Worm (Caenorhabditis elegans) whole organism, young adult: ENCODE measurements around the gene age-1.

Source experiments
- B0336.3 ChIP-seq: fragments of 200-800 bp; sonication (Bioruptor generic); IDR thresholded peaks from 2 replicates; pipeline ENCODE4 v1.3.6; 2022; ENCODE audit warnings: missing genetic modification characterization, missing compliant biosample characterization
- F37B4.10 ChIP-seq: fragments of 200-800 bp; sonication (Bioruptor generic); IDR thresholded peaks from 2 replicates; pipeline ENCODE4 v1.3.6; 2022; ENCODE audit warnings: missing genetic modification characterization, missing compliant biosample characterization
- F57C9.4 ChIP-seq: sonication (generic microtip); optimal IDR thresholded peaks from 2 replicates; lab custom pipeline; 2017; ENCODE audit warnings: mild to moderate bottlenecking, missing genetic modification characterization, missing compliant biosample characterization
- T07F8.4 ChIP-seq: sonication (generic microtip); optimal IDR thresholded peaks from 2 replicates; lab custom pipeline; 2016; ENCODE audit warnings: mild to moderate bottlenecking, missing genetic modification characterization, moderate library complexity, missing compliant biosample characterization
- T26A5.8 ChIP-seq: sonication (generic microtip); optimal IDR thresholded peaks from 2 replicates; lab custom pipeline; 2016; ENCODE audit warnings: missing genetic modification characterization, missing compliant biosample characterization
- Y53G8AR.9 ChIP-seq: fragments of 200-800 bp; sonication (Bioruptor generic); conservative IDR thresholded peaks from 2 replicates; pipeline ENCODE4 v1.3.6; 2022; ENCODE audit warnings: missing genetic modification reagents, missing genetic modification characterization, missing compliant biosample characterization
- ama-1 ChIP-seq, 3 experiments: fragments of 150-350 bp in 1 of 3; sonication (generic microtip) in 2 of 3; optimal IDR thresholded peaks; 2 replicates each; lab custom pipeline; 2014 to 2018; ENCODE audit warnings: missing biosample characterization in 2 of 3, missing genetic modification characterization in 2 of 3, missing genetic modification reagents in 2 of 3
- aptf-3 ChIP-seq: fragments of 200-800 bp; sonication (Bioruptor generic); IDR thresholded peaks from 2 replicates; pipeline ENCODE4 v1.3.6; 2022; ENCODE audit warnings: missing genetic modification characterization, missing compliant biosample characterization
- atf-7 ChIP-seq: sonication (generic microtip); optimal IDR thresholded peaks from 2 replicates; lab custom pipeline; 2017; ENCODE audit warnings: mild to moderate bottlenecking, missing genetic modification characterization, missing compliant biosample characterization
- ceh-79 ChIP-seq: sonication (generic microtip); optimal IDR thresholded peaks from 2 replicates; lab custom pipeline; 2017; ENCODE audit warnings: mild to moderate bottlenecking, missing genetic modification characterization, missing compliant biosample characterization
- chd-7 ChIP-seq: sonication (generic microtip); optimal IDR thresholded peaks from 2 replicates; lab custom pipeline; 2016; ENCODE audit warnings: mild to moderate bottlenecking, missing genetic modification characterization, moderate library complexity, missing compliant biosample characterization
- dpl-1 ChIP-seq: fragments of 150-350 bp; optimal IDR thresholded peaks from 2 replicates; lab custom pipeline; 2014; ENCODE audit warnings: missing biosample characterization, missing genetic modification reagents, missing genetic modification characterization
- efl-1 ChIP-seq: fragments of 150-350 bp; optimal IDR thresholded peaks from 2 replicates; lab custom pipeline; 2014; ENCODE audit warnings: missing biosample characterization, missing genetic modification reagents, missing genetic modification characterization
- gei-17 ChIP-seq: fragments of 200-800 bp; sonication (Bioruptor generic); optimal IDR thresholded peaks from 2 replicates; lab custom pipeline; 2018; ENCODE audit warnings: mild to moderate bottlenecking, missing genetic modification characterization, missing compliant biosample characterization
- hmg-1.2 ChIP-seq: fragments of 200-800 bp; sonication (Bioruptor generic); IDR thresholded peaks from 2 replicates; pipeline ENCODE4 v1.3.6; 2022; ENCODE audit warnings: missing genetic modification reagents, missing genetic modification characterization, missing compliant biosample characterization
- lag-1 ChIP-seq: fragments of 200-800 bp; sonication (Bioruptor generic); IDR thresholded peaks from 2 replicates; pipeline ENCODE4 v1.3.6; 2022; ENCODE audit warnings: missing genetic modification reagents, missing genetic modification characterization, missing compliant biosample characterization
- let-526 ChIP-seq: fragments of 200-800 bp; sonication (Bioruptor generic); IDR thresholded peaks from 2 replicates; pipeline ENCODE4 v1.3.6; 2022; ENCODE audit warnings: missing genetic modification reagents, missing genetic modification characterization, missing compliant biosample characterization
- let-607 ChIP-seq, 2 experiments: fragments of 200-800 bp in 1 of 2; sonication (Bioruptor generic) in 1 of 2; sonication (generic microtip) in 1 of 2; optimal IDR thresholded peaks; 2 replicates each; lab custom pipeline; 2016 to 2018; ENCODE audit warnings: mild to moderate bottlenecking in 2 of 2, missing compliant biosample characterization in 2 of 2, missing genetic modification characterization in 2 of 2, moderate library complexity in 2 of 2, missing genotype in 1 of 2
- lin-54 ChIP-seq: fragments of 200-800 bp; sonication (Bioruptor generic); optimal IDR thresholded peaks from 2 replicates; lab custom pipeline; 2018; ENCODE audit warnings: mild to moderate bottlenecking, missing genetic modification characterization, missing compliant biosample characterization
- madf-6 ChIP-seq: fragments of 200-800 bp; sonication (Bioruptor generic); IDR thresholded peaks from 2 replicates; pipeline ENCODE4 v1.3.6; 2022; ENCODE audit warnings: missing genetic modification reagents, missing genetic modification characterization, missing compliant biosample characterization
- nhr-80 ChIP-seq: sonication (generic microtip); optimal IDR thresholded peaks from 2 replicates; lab custom pipeline; 2016; ENCODE audit warnings: missing genetic modification characterization, missing compliant biosample characterization
- rec-8 ChIP-seq, 2 experiments: sonication (generic microtip); optimal IDR thresholded peaks; 2 replicates each; lab custom pipeline; 2016; ENCODE audit warnings: mild to moderate bottlenecking in 2 of 2, missing genetic modification characterization in 2 of 2, missing genetic modification reagents in 2 of 2, missing genotype in 2 of 2, missing biosample characterization in 1 of 2, missing compliant biosample characterization in 1 of 2, moderate library complexity in 1 of 2
- snpc-4 ChIP-seq, 5 experiments: fragments of 150-350 bp in 1 of 5; sonication (generic microtip) in 4 of 5; optimal IDR thresholded peaks; 2 replicates each; lab custom pipeline; 2014 to 2018; ENCODE audit warnings: missing genetic modification characterization in 5 of 5, missing biosample characterization in 3 of 5, antibody characterized with exemption in 2 of 5, mild to moderate bottlenecking in 2 of 5, missing compliant biosample characterization in 2 of 5, missing genotype in 2 of 5, moderate library complexity in 2 of 5, missing genetic modification reagents in 1 of 5
- tlf-1 ChIP-seq: fragments of 200-800 bp; sonication (Bioruptor generic); optimal IDR thresholded peaks from 2 replicates; lab custom pipeline; 2018; ENCODE audit warnings: mild to moderate bottlenecking, missing genetic modification characterization, missing compliant biosample characterization
- unc-130 ChIP-seq: sonication (generic microtip); optimal IDR thresholded peaks from 2 replicates; lab custom pipeline; 2016; ENCODE audit warnings: missing genetic modification reagents, missing genetic modification characterization, missing compliant biosample characterization
- unc-62 ChIP-seq: fragments of 150-350 bp; optimal IDR thresholded peaks from 2 replicates; lab custom pipeline; 2014; ENCODE audit warnings: missing biosample characterization, missing genetic modification reagents, missing genetic modification characterization
- zfh-2 ChIP-seq: fragments of 200-800 bp; sonication (Bioruptor generic); conservative IDR thresholded peaks from 2 replicates; pipeline ENCODE4 v1.3.6; 2022; ENCODE audit warnings: missing genetic modification reagents, missing genetic modification characterization, missing compliant biosample characterization
- ztf-3 ChIP-seq: fragments of 200-800 bp; sonication (Bioruptor generic); optimal IDR thresholded peaks from 2 replicates; lab custom pipeline; 2018; ENCODE audit warnings: mild to moderate bottlenecking, missing genetic modification characterization, missing compliant biosample characterization

The age-1 gene

DNA sequence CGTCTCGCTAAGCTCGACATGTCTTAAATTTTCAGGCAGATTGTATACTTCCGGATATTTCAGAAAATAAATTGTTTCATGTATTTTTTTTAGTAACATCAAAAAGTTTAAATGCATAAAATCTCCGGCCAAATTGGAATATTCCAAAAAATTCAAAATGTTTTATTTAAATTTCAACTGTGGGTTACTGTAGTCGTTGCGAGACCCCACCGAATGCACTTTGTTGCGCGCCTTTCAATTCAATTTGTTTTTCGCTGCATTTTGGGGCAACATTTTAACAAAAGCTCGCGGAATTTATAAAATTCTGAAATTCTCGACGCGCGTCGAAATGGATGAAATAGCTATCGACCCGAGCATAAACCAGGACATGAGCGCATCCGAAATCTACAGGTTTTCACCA, 46.1 kb upstream of the age-1 start, which contains the start of gene F54D5.2 (continued):
- TF ChIP-seq snpc-4 (GFP tag; optimal IDR thresholded peaks at IDR 0.05; lab: Kevin White, UChicago) (no peak), snpc-4 (tag; optimal IDR thresholded peaks at IDR 0.05; lab: Kevin White, UChicago) (no peak), F57C9.4 (tag; lab: Kevin White, UChicago) (no peak), ama-1 (optimal IDR thresholded peaks at IDR 0.05; lab: Kevin White, UChicago) (no peak), ama-1 (GFP tag; optimal IDR thresholded peaks at IDR 0.05; lab: Kevin White, UChicago) (no peak), lin-54 (peak; percentile 74), T07F8.4 (tag; lab: Kevin White, UChicago) (no peak), chd-7 (tag; lab: Kevin White, UChicago) (no peak), let-526 (GFP tag; lab: Robert Waterston, UW) (no peak), let-607 (tag; optimal IDR thresholded peaks at IDR 0.05; lab: Kevin White, UChicago) (no peak), tlf-1 (no peak), T26A5.8 (no peak), madf-6 (GFP tag; lab: Robert Waterston, UW) (peak; percentile 79), nhr-80 (tag; lab: Kevin White, UChicago) (no peak), rec-8 (tag; optimal IDR thresholded peaks at IDR 0.05; lab: Kevin White, UChicago) (no peak), gei-17 (GFP tag; lab: Kevin White, UChicago) (no peak), lag-1 (GFP tag; lab: Robert Waterston, UW) (no peak), ztf-3 (GFP tag; lab: Kevin White, UChicago) (no peak), dpl-1 (GFP tag; lab: Kevin White, UChicago) (peak; percentile 9)

DNA sequence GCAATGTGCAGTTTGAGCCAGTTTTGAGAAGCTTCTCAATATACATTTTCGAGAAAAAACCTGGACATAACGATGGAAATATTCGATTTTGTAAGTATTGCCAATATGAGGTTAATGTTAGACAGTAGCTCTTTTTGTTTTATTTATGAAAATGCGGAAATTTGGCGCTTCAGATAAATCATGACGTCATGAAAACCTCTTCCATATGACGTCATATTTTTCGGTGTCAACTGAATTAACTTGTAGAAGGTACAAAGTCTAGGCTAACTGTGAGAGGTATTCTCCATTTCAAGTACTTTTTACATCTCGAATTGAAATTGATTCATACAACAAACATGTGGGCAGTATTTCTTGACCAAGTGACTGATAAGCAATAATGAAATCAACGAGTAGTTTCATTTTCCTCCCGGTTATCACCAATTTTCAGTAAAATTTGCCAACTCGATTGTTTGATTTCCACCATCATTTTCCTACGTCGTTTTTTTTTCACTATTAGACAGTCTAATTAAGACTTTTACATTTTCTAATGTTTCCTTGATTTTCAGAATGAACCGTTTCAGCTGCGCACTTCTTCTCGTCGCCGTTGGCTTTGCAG, 44.5 kb upstream of the age-1 start, which contains the start of gene F54D5.3:
F54D5.3 (plus strand) TSS at position 546 of the 595 bp plus-strand sequence.
- TF ChIP-seq unc-130 (GFP tag; lab: Kevin White, UChicago) (no peak), nhr-80 (tag; lab: Kevin White, UChicago) (peak; percentile 65), atf-7 (tag; lab: Kevin White, UChicago) (peak; percentile 42), aptf-3 (GFP tag; lab: Robert Waterston, UW) (no peak)

DNA sequence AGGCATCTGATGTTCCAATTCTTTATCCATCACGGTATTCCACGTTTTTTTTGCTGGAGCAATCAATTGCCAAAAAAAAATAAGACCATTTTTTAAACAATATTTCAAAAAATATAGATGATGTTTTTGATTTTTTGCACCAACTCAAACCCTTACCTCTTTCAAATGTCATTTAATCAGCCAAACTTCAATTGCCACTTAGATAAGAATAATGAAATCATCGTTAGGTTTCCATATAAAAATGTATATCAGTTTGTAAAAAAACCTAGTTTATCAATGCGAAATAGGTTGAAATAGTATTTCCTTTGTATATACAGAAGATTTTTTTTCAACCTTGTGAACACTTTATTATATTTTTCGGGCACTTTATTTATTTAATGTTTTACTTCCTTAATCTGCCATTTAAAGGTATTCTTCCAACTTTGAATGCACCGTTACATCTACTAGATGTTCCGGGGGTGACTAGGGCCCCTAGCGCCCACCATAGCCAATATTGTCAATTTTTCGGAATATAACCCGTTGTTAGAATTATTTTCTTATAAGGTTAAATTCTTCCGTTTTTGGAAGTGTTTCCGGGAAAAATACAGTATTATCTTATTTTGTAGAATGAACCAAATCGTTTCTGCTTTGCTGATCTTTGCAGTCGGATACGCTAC, 42.5 kb upstream of the age-1 start, which contains the start of the genes F54D5.23 and F54D5.4:
F54D5.23 (minus strand) TSS at position 75 of the 656 bp plus-strand sequence.
F54D5.4 (plus strand) TSS at position 606 of the 656 bp plus-strand sequence.
- TF ChIP-seq ceh-79 (tag; lab: Kevin White, UChicago), result no peak
- peak; percentile 57 for TF ChIP-seq nhr-80 (tag; lab: Kevin White, UChicago)

DNA sequence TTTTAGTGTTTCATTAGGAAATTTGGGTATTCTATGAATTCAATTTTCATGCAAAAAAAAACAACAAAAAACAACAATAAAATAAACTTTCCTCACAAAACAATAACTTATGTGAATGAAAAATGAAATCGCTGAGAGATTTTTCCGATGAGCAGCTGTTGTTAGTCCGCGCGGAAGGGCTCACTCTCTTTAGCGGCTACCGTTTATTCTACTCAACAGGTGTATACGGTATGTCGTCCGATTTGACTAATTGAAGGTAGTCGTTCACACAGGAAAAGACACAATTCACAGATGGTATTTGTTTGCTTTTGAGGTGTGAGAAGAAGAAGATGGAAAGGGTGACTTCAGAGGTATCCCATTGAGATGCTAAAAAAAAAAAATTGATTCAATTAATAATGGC, 41.8 kb upstream of the age-1 start:
- TF ChIP-seq lag-1 (GFP tag; lab: Robert Waterston, UW) (no peak), F37B4.10 (GFP tag; lab: Robert Waterston, UW) (no peak), B0336.3 (no peak)

DNA sequence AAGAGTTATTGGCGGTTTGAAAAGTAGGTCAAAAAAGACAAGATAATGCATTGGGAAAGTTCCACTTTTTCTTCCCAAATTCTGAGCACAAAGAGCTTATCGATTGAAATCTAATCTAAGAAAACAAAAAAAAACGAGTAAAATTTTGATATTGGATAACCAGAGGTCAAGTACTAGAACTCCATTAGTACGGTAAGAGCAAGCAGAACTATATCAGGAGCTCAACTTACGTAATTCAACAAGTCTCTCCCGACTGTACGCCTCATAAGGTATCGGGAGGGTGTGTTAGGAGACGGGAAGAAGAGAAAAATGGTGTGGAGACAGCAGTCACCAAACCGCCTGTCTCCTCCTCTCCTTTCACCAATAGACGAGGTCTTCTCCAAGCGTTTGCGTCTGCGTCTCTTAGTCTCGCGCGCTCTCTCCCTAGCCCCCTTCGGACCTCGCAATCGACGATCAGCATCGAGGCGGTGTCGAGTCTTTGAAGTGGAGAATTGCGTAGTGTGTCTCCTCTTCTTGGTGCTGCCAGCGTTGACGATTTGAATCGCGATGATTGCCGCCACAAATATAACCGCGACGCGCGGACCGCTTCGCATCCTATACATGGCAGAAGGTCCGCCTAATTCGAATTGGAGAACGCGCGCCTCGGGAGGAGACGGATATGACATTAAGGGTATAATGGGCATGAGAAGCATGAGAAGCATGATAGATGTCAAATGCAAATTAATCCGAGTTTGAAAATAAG, 40.3 kb upstream of the age-1 start, which contains the start of gene F54D5.5:
F54D5.5 (minus strand) TSS at position 51 of the 742 bp plus-strand sequence.
- TF ChIP-seq unc-62 (GFP tag; lab: Kevin White, UChicago), result no peak
- TF ChIP-seq efl-1 (GFP tag; lab: Kevin White, UChicago), result peak; percentile 23
- TF ChIP-seq hmg-1.2 (GFP tag; lab: Robert Waterston, UW), result peak; percentile 71
- TF ChIP-seq Y53G8AR.9, result no peak
- peak; percentile 84 for TF ChIP-seq zfh-2 (GFP tag; lab: Robert Waterston, UW)
